Fruit fly (Drosophila melanogaster): ENCODE measurements around the gene mri.

Gene mri

dm6 chr3L:199754-200596 lies at the start of gene mri, which contains the start of gene rno (continued):
- no peak for TF ChIP-seq CG8359 (GFP tag; optimal IDR thresholded peaks at IDR 0.05; ENCODE audit: borderline replicate concordance)
- TF ChIP-seq Ravus (GFP tag; IDR thresholded peaks at IDR 0.05) = peak; percentile 28
- TF ChIP-seq CG4730 (GFP tag; IDR thresholded peaks at IDR 0.05) = peak; percentile 72
- peak; percentile 76 for TF ChIP-seq dmrt11E (tag; optimal IDR thresholded peaks at IDR 0.05)
- peak; percentile 35; the same call in 1 of the 2 replicates for TF ChIP-seq sens-2 (GFP tag; IDR thresholded peaks at IDR 0.05)
- peak; percentile 73 for TF ChIP-seq az2 (GFP tag; optimal IDR thresholded peaks at IDR 0.05)
- TF ChIP-seq CG11723 (GFP tag; optimal IDR thresholded peaks at IDR 0.05) = no peak
- peak; percentile 81 for TF ChIP-seq dysf (GFP tag; IDR thresholded peaks at IDR 0.05)
- peak; percentile 69 for TF ChIP-seq sob (GFP tag; IDR thresholded peaks at IDR 0.05)
- peak in 1 of 3 experiments; percentile 83 for TF ChIP-seq lola (GFP tag; optimal IDR thresholded peaks at IDR 0.05)
- peak; percentile 78 for TF ChIP-seq CG17328 (GFP tag; IDR thresholded peaks at IDR 0.05)
- TF ChIP-seq CG4404 (GFP tag; IDR thresholded peaks at IDR 0.05) = peak; percentile 38; the same call in 1 of the 2 replicates
- TF ChIP-seq gem (tag; optimal IDR thresholded peaks at IDR 0.05) = peak; percentile 90
- TF ChIP-seq CG33213 (GFP tag; optimal IDR thresholded peaks at IDR 0.05) = no peak
- TF ChIP-seq chm (GFP tag; IDR thresholded peaks at IDR 0.05) = peak; percentile 50
- peak; percentile 95 for TF ChIP-seq knrl (GFP tag; IDR thresholded peaks at IDR 0.05; ENCODE audit: partially characterized antibody)
- TF ChIP-seq B-H1 (GFP tag; IDR thresholded peaks at IDR 0.05) = peak; percentile 65; the same call in 2 of the 3 replicates
- TF ChIP-seq CG1647 (GFP tag; optimal IDR thresholded peaks at IDR 0.05) = no peak
- TF ChIP-seq hb (GFP tag; IDR thresholded peaks at IDR 0.05; ENCODE audit: partially characterized antibody) = peak; percentile 87
- TF ChIP-seq Dip2 (GFP tag; IDR thresholded peaks at IDR 0.05) = no peak
- peak; percentile 9 for TF ChIP-seq Hsf (GFP tag; optimal IDR thresholded peaks at IDR 0.05)
- TF ChIP-seq E2f2 (GFP tag; IDR thresholded peaks at IDR 0.05) = peak; percentile 40
- no peak for TF ChIP-seq corto (GFP tag; optimal IDR thresholded peaks at IDR 0.05)
- peak; percentile 63 for TF ChIP-seq stwl (tag; optimal IDR thresholded peaks at IDR 0.05)
- TF ChIP-seq ato (GFP tag; IDR thresholded peaks at IDR 0.05; ENCODE audit: partially characterized antibody) = peak; percentile 72
- peak; percentile 22 for TF ChIP-seq cato (GFP tag; optimal IDR thresholded peaks at IDR 0.05; ENCODE audit: borderline replicate concordance)
- peak; percentile 86 for TF ChIP-seq nmo (GFP tag; optimal IDR thresholded peaks at IDR 0.05)
- TF ChIP-seq gcm (GFP tag; optimal IDR thresholded peaks at IDR 0.05) = no peak
- TF ChIP-seq CG13123 (GFP tag; optimal IDR thresholded peaks at IDR 0.05) = peak; percentile 51
- peak; percentile 40 for TF ChIP-seq CG10209 (GFP tag; optimal IDR thresholded peaks at IDR 0.05)
- no peak for TF ChIP-seq gt (GFP tag; IDR thresholded peaks at IDR 0.05)
- peak; percentile 6 to 75 for TF ChIP-seq dpn (GFP tag; optimal IDR thresholded peaks at IDR 0.05)
- TF ChIP-seq Neu2 (GFP tag; optimal IDR thresholded peaks at IDR 0.05; ENCODE audit: borderline replicate concordance) = no peak
- TF ChIP-seq zfh2 (GFP tag; optimal IDR thresholded peaks at IDR 0.05) = peak; percentile 61
- TF ChIP-seq Mes4 (GFP tag; optimal IDR thresholded peaks at IDR 0.05) = no peak
- TF ChIP-seq CG7271 (tag; optimal IDR thresholded peaks at IDR 0.05) = no peak
- peak; percentile 95 for TF ChIP-seq Bgb (GFP tag; IDR thresholded peaks at IDR 0.05; ENCODE audit: partially characterized antibody)
- peak; percentile 77 for TF ChIP-seq grau (tag; optimal IDR thresholded peaks at IDR 0.05)
- TF ChIP-seq CG15601 (tag; optimal IDR thresholded peaks at IDR 0.05) = peak; percentile 71
- no peak for TF ChIP-seq fu2 (GFP tag; optimal IDR thresholded peaks at IDR 0.05)
- TF ChIP-seq CG31388 (GFP tag; optimal IDR thresholded peaks at IDR 0.05) = no peak
- peak; percentile 50 for TF ChIP-seq ap (GFP tag; IDR thresholded peaks at IDR 0.05)
- TF ChIP-seq Opbp (GFP tag; IDR thresholded peaks at IDR 0.05; ENCODE audit: partially characterized antibody) = peak; percentile 91
- TF ChIP-seq dmrt99B (tag; optimal IDR thresholded peaks at IDR 0.05) = no peak
- peak; percentile 82 for TF ChIP-seq CG30403 (GFP tag; optimal IDR thresholded peaks at IDR 0.05)
- no peak for TF ChIP-seq bowl (GFP tag; IDR thresholded peaks at IDR 0.05)
- TF ChIP-seq CG9437 (GFP tag; optimal IDR thresholded peaks at IDR 0.05) = peak; percentile 48
- TF ChIP-seq unc-4 (GFP tag; IDR thresholded peaks at IDR 0.05; ENCODE audit: partially characterized antibody) = peak; percentile 87

All from whole organism, embryonic.